Worm (Caenorhabditis elegans) whole organism, mixed stage, embryonic: ENCODE results near the gene Y39A1A.17.

Experiments used
- blmp-1 ChIP-seq: fragments of 150-350 bp; optimal IDR thresholded peaks from 2 replicates; lab custom pipeline; 2014; ENCODE audit warnings: missing biosample characterization, missing genetic modification characterization
- elt-3 ChIP-seq: fragments of 150-350 bp; optimal IDR thresholded peaks from 2 replicates; lab custom pipeline; 2014; ENCODE audit warnings: missing biosample characterization, missing genetic modification characterization
- lin-32 ChIP-seq: fragments of 200-800 bp; sonication (Bioruptor generic); optimal IDR thresholded peaks from 2 replicates; lab custom pipeline; 2018; ENCODE audit warnings: mild to moderate bottlenecking, missing genetic modification characterization, missing compliant biosample characterization
- nhr-12 ChIP-seq: fragments of 150-350 bp; optimal IDR thresholded peaks from 2 replicates; lab custom pipeline; 2014; ENCODE audit warnings: missing biosample characterization, missing genetic modification characterization
- snpc-4 ChIP-seq: fragments of 150-350 bp; optimal IDR thresholded peaks from 2 replicates; lab custom pipeline; 2014; ENCODE audit warnings: missing biosample characterization, missing genetic modification characterization
- unc-120 ChIP-seq: sonication (generic microtip); optimal IDR thresholded peaks from 2 replicates; lab custom pipeline; 2017; ENCODE audit warnings: missing genetic modification characterization, missing compliant biosample characterization; ENCODE audit not compliant: poor library complexity, severe bottlenecking

ce11 chrIII:10694294-10694693 lies 3.4 kb upstream of the Y39A1A.17 start, which contains the start of the genes Y39A1A.18 and fmo-3:
- no peak for TF ChIP-seq nhr-12 (tag; lab: Kevin White, UChicago)
- no peak for TF ChIP-seq unc-120 (tag; lab: Kevin White, UChicago)
- TF ChIP-seq elt-3 (tag; lab: Kevin White, UChicago): no peak
- TF ChIP-seq snpc-4 (tag; lab: Kevin White, UChicago): no peak
- TF ChIP-seq blmp-1 (tag; lab: Kevin White, UChicago): no peak
- no peak for TF ChIP-seq lin-32 (GFP tag; lab: Kevin White, UChicago)
